Worm (Caenorhabditis elegans) whole organism, L4 larva: ENCODE measurements around the gene B0507.7.

Experiments
- F44E2.7 ChIP-seq: fragments of 200-800 bp; sonication (Bioruptor generic); IDR thresholded peaks from 2 replicates; pipeline ENCODE4 v2.1.2; 2022; ENCODE audit warnings: missing genetic modification characterization, missing compliant biosample characterization
- F49E8.2 ChIP-seq: sonication (generic microtip); optimal IDR thresholded peaks from 2 replicates; lab custom pipeline; 2016; ENCODE audit warnings: missing compliant biosample characterization, mild to moderate bottlenecking, missing genetic modification characterization, borderline replicate concordance
- R02D3.7 ChIP-seq: fragments of 150-350 bp; sonication (generic microtip); optimal IDR thresholded peaks from 3 replicates; lab custom pipeline; 2014; ENCODE audit warnings: missing biosample characterization, missing genetic modification characterization
- T26A8.4 ChIP-seq: fragments of 200-800 bp; sonication (Bioruptor generic); IDR thresholded peaks from 2 replicates; pipeline ENCODE4 v1.3.6; 2022; ENCODE audit warnings: missing genetic modification characterization, missing compliant biosample characterization
- Y105C5A.15 ChIP-seq: fragments of 200-800 bp; sonication (Bioruptor generic); IDR thresholded peaks from 2 replicates; pipeline ENCODE4 v1.3.6; 2022; ENCODE audit warnings: missing genetic modification characterization, missing compliant biosample characterization
- Y75B8A.6 ChIP-seq: fragments of 200-800 bp; sonication (Bioruptor generic); IDR thresholded peaks from 2 replicates; pipeline ENCODE4 v1.3.6; 2022; ENCODE audit warnings: missing genetic modification reagents, missing genetic modification characterization, missing compliant biosample characterization
- aha-1 ChIP-seq: fragments of 150-350 bp; peaks from one replicate; lab custom pipeline; 2014; ENCODE audit warnings: missing biosample characterization, missing genetic modification characterization
- ama-1 ChIP-seq: fragments of 150-350 bp; optimal IDR thresholded peaks from 2 replicates; lab custom pipeline; 2014; ENCODE audit warnings: inconsistent platforms, mixed read lengths
- arid-1 ChIP-seq: fragments of 200-800 bp; sonication (Bioruptor generic); conservative IDR thresholded peaks from 2 replicates; pipeline ENCODE4 v1.3.6; 2022; ENCODE audit warnings: missing genetic modification reagents, missing genetic modification characterization, missing compliant biosample characterization
- attf-4 ChIP-seq: sonication (generic microtip); optimal IDR thresholded peaks from 3 replicates; lab custom pipeline; 2017; ENCODE audit warnings: missing biosample characterization, missing genetic modification characterization
- ceh-20 ChIP-seq: fragments of 200-800 bp; sonication (Bioruptor generic); IDR thresholded peaks from 2 replicates; pipeline ENCODE4 v1.3.6; 2022; ENCODE audit warnings: missing genetic modification reagents, missing genetic modification characterization, missing compliant biosample characterization
- ceh-44 ChIP-seq: fragments of 200-800 bp; sonication (Bioruptor generic); IDR thresholded peaks from 2 replicates; pipeline ENCODE4 v1.3.6; 2022; ENCODE audit warnings: missing genetic modification reagents, missing genetic modification characterization, missing compliant biosample characterization
- ceh-62 ChIP-seq: sonication (generic microtip); optimal IDR thresholded peaks from 2 replicates; lab custom pipeline; 2017; ENCODE audit warnings: missing biosample characterization, missing genetic modification characterization
- cey-2 ChIP-seq: sonication (generic microtip); optimal IDR thresholded peaks from 3 replicates; lab custom pipeline; 2017; ENCODE audit warnings: missing genetic modification characterization, mild to moderate bottlenecking, missing compliant biosample characterization, antibody characterized with exemption, borderline replicate concordance; ENCODE audit not compliant: insufficient read depth
- daf-12 ChIP-seq: fragments of 150-350 bp; optimal IDR thresholded peaks from 2 replicates; lab custom pipeline; 2014; ENCODE audit warnings: missing biosample characterization, missing genetic modification reagents, missing genetic modification characterization
- dmd-8 ChIP-seq: fragments of 200-800 bp; sonication (Bioruptor generic); IDR thresholded peaks from 2 replicates; pipeline ENCODE4 v1.3.6; 2022; ENCODE audit warnings: missing genetic modification characterization, missing compliant biosample characterization
- dmd-9 ChIP-seq: fragments of 200-800 bp; sonication (Bioruptor generic); IDR thresholded peaks from 2 replicates; pipeline ENCODE4 v1.3.6; 2022; ENCODE audit warnings: missing genetic modification reagents, missing genetic modification characterization, missing compliant biosample characterization
- duxl-1 ChIP-seq: sonication (generic microtip); optimal IDR thresholded peaks from 2 replicates; lab custom pipeline; 2016; ENCODE audit warnings: mild to moderate bottlenecking, missing genetic modification characterization, moderate library complexity, missing compliant biosample characterization; ENCODE audit not compliant: poor library complexity
- egl-43 ChIP-seq: fragments of 200-800 bp; sonication (Bioruptor generic); IDR thresholded peaks from 2 replicates; pipeline ENCODE4 v1.3.6; 2022; ENCODE audit warnings: missing genetic modification reagents, missing genetic modification characterization, missing compliant biosample characterization
- fkh-10 ChIP-seq: fragments of 150-350 bp; optimal IDR thresholded peaks from 2 replicates; lab custom pipeline; 2014; ENCODE audit warnings: missing biosample characterization, missing genetic modification reagents, missing genetic modification characterization
- fos-1 ChIP-seq: fragments of 150-350 bp; optimal IDR thresholded peaks from 2 replicates; lab custom pipeline; 2014; ENCODE audit warnings: missing biosample characterization, missing genetic modification characterization
- hlh-30 ChIP-seq: sonication (generic microtip); optimal IDR thresholded peaks from 2 replicates; lab custom pipeline; 2017; ENCODE audit warnings: antibody characterized with exemption, mild to moderate bottlenecking, missing genetic modification characterization, missing compliant biosample characterization; ENCODE audit not compliant: insufficient read depth
- hmg-1.1 ChIP-seq: fragments of 200-800 bp; sonication (Bioruptor generic); IDR thresholded peaks from 2 replicates; pipeline ENCODE4 v1.3.6; 2022; ENCODE audit warnings: missing genetic modification reagents, missing genetic modification characterization, missing compliant biosample characterization
- lim-7 ChIP-seq: fragments of 200-800 bp; sonication (Bioruptor generic); IDR thresholded peaks from 2 replicates; pipeline ENCODE4 v1.3.6; 2022; ENCODE audit warnings: missing genetic modification characterization, missing compliant biosample characterization
- lin-1 ChIP-seq: fragments of 200-800 bp; sonication (Bioruptor generic); IDR thresholded peaks from 2 replicates; pipeline ENCODE4 v1.3.6; 2022; ENCODE audit warnings: missing genetic modification reagents, missing genetic modification characterization, missing compliant biosample characterization
- lin-13 ChIP-seq: fragments of 150-350 bp; optimal IDR thresholded peaks from 2 replicates; lab custom pipeline; 2014; ENCODE audit warnings: missing biosample characterization, missing genetic modification reagents, missing genetic modification characterization
- lin-29 ChIP-seq: fragments of 200-800 bp; sonication (Bioruptor generic); IDR thresholded peaks from 2 replicates; pipeline ENCODE4 v1.3.6; 2022; ENCODE audit warnings: missing genetic modification reagents, missing genetic modification characterization, missing compliant biosample characterization
- lin-38 ChIP-seq: fragments of 200-800 bp; sonication (Bioruptor generic); IDR thresholded peaks from 2 replicates; pipeline ENCODE4 v1.3.6; 2022; ENCODE audit warnings: missing genetic modification reagents, missing genetic modification characterization, missing compliant biosample characterization
- lin-39 ChIP-seq: fragments of 150-350 bp; optimal IDR thresholded peaks from 2 replicates; lab custom pipeline; 2014; ENCODE audit warnings: missing biosample characterization, missing genetic modification reagents, missing genetic modification characterization
- madf-5 ChIP-seq, 2 experiments: fragments of 200-800 bp; sonication (Bioruptor generic); IDR thresholded peaks; 2 replicates each; pipeline ENCODE4 v1.3.6; 2022; ENCODE audit warnings: missing compliant biosample characterization in 2 of 2, missing genetic modification characterization in 2 of 2
- madf-9 ChIP-seq: fragments of 200-800 bp; sonication (Bioruptor generic); conservative IDR thresholded peaks from 2 replicates; pipeline ENCODE4 v1.3.6; 2022; ENCODE audit warnings: missing genetic modification reagents, missing genetic modification characterization, missing compliant biosample characterization
- mdl-1 ChIP-seq, 2 experiments: fragments of 150-350 bp in 1 of 2; sonication (generic microtip) in 1 of 2; optimal IDR thresholded peaks; 2 replicates each; lab custom pipeline; 2014 to 2017; ENCODE audit warnings: missing biosample characterization in 2 of 2, missing genetic modification characterization in 2 of 2
- mdt-29 ChIP-seq: fragments of 200-800 bp; sonication (Bioruptor generic); IDR thresholded peaks from 2 replicates; pipeline ENCODE4 v1.3.6; 2022; ENCODE audit warnings: missing genetic modification reagents, missing genetic modification characterization, missing compliant biosample characterization
- mxl-3 ChIP-seq: fragments of 200-800 bp; sonication (Bioruptor generic); optimal IDR thresholded peaks from 2 replicates; lab custom pipeline; 2018; ENCODE audit warnings: mild to moderate bottlenecking, missing genetic modification characterization, missing compliant biosample characterization
- nhr-102 ChIP-seq: sonication (generic microtip); optimal IDR thresholded peaks from 2 replicates; lab custom pipeline; 2016; ENCODE audit warnings: mild to moderate bottlenecking, missing genetic modification characterization, moderate library complexity, missing compliant biosample characterization
- nhr-237 ChIP-seq: sonication (generic microtip); optimal IDR thresholded peaks from 2 replicates; lab custom pipeline; 2017; ENCODE audit warnings: missing biosample characterization, missing genetic modification characterization
- nhr-28 ChIP-seq: fragments of 150-350 bp; optimal IDR thresholded peaks from 2 replicates; lab custom pipeline; 2014; ENCODE audit warnings: missing biosample characterization, missing genetic modification characterization
- nhr-41 ChIP-seq: fragments of 200-800 bp; sonication (Bioruptor generic); IDR thresholded peaks from 2 replicates; pipeline ENCODE4 v1.3.6; 2022; ENCODE audit warnings: missing genetic modification reagents, missing genetic modification characterization, missing compliant biosample characterization
- nhr-6 ChIP-seq: fragments of 150-350 bp; optimal IDR thresholded peaks from 2 replicates; lab custom pipeline; 2014; ENCODE audit warnings: missing biosample characterization, missing genetic modification characterization
- nhr-76 ChIP-seq: fragments of 150-350 bp; optimal IDR thresholded peaks from 2 replicates; lab custom pipeline; 2014; ENCODE audit warnings: missing biosample characterization, missing genetic modification characterization
- nhr-77 ChIP-seq: fragments of 150-350 bp; optimal IDR thresholded peaks from 2 replicates; lab custom pipeline; 2014; ENCODE audit warnings: missing biosample characterization, missing genetic modification characterization
- php-3 ChIP-seq: fragments of 200-800 bp; sonication (Bioruptor generic); IDR thresholded peaks from 2 replicates; pipeline ENCODE4 v1.3.6; 2022; ENCODE audit warnings: missing genetic modification reagents, missing genetic modification characterization, missing compliant biosample characterization
- rbr-2 ChIP-seq: sonication (generic microtip); optimal IDR thresholded peaks from 2 replicates; lab custom pipeline; 2016; ENCODE audit warnings: missing genotype, missing genetic modification characterization, missing compliant biosample characterization
- sdz-12 ChIP-seq: fragments of 200-800 bp; sonication (Bioruptor generic); optimal IDR thresholded peaks from 2 replicates; lab custom pipeline; 2018; ENCODE audit warnings: mild to moderate bottlenecking, missing genetic modification characterization, missing compliant biosample characterization
- set-16 ChIP-seq: fragments of 200-800 bp; sonication (Bioruptor generic); IDR thresholded peaks from 2 replicates; pipeline ENCODE4 v1.3.6; 2022; ENCODE audit warnings: missing genetic modification reagents, missing genetic modification characterization, missing compliant biosample characterization
- snpc-4 ChIP-seq: fragments of 150-350 bp; optimal IDR thresholded peaks from 2 replicates; lab custom pipeline; 2014; ENCODE audit warnings: missing biosample characterization, missing genetic modification characterization
- unc-39 ChIP-seq: sonication (generic microtip); optimal IDR thresholded peaks from 2 replicates; lab custom pipeline; 2017; ENCODE audit warnings: missing biosample characterization, missing genetic modification characterization
- vab-7 ChIP-seq: fragments of 200-800 bp; sonication (Bioruptor generic); IDR thresholded peaks from 2 replicates; pipeline ENCODE4 v1.3.6; 2022; ENCODE audit warnings: missing genetic modification reagents, missing genetic modification characterization, missing compliant biosample characterization
- zfp-2 ChIP-seq: sonication (generic microtip); optimal IDR thresholded peaks from 2 replicates; lab custom pipeline; 2016; ENCODE audit warnings: mild to moderate bottlenecking, missing genetic modification characterization, missing compliant biosample characterization
- zip-11 ChIP-seq: fragments of 200-800 bp; sonication (Bioruptor generic); IDR thresholded peaks from 2 replicates; pipeline ENCODE4 v1.3.6; 2022; ENCODE audit warnings: missing genetic modification characterization, missing compliant biosample characterization
- ztf-7 ChIP-seq: fragments of 150-350 bp; optimal IDR thresholded peaks from 2 replicates; lab custom pipeline; 2014; ENCODE audit warnings: missing biosample characterization, missing genetic modification characterization

B0507.7 gene

ce11 chrV:8769154-8769553 lies 10.6 kb upstream of the B0507.7 start (continued):
- no peak for TF ChIP-seq vab-7 (GFP tag; lab: Robert Waterston, UW)
- no peak for TF ChIP-seq set-16 (GFP tag; lab: Robert Waterston, UW)
- TF ChIP-seq php-3: peak; percentile 66; the same call in 1 of the 2 replicates
- TF ChIP-seq mdl-1 (tag; optimal IDR thresholded peaks at IDR 0.05; lab: Kevin White, UChicago): peak in 1 of 2 experiments; percentile 37
- no peak for TF ChIP-seq nhr-6 (tag; lab: Kevin White, UChicago)
- no peak for TF ChIP-seq ceh-44 (GFP tag; lab: Robert Waterston, UW)
- TF ChIP-seq fos-1 (tag; lab: Kevin White, UChicago): no peak
- TF ChIP-seq arid-1: no peak
- TF ChIP-seq hmg-1.1 (GFP tag; lab: Robert Waterston, UW): no peak
- TF ChIP-seq ama-1 (lab: Kevin White, UChicago): no peak
- TF ChIP-seq dmd-8 (GFP tag; lab: Robert Waterston, UW): no peak
- no peak for TF ChIP-seq ceh-20 (GFP tag; lab: Robert Waterston, UW)
- TF ChIP-seq sdz-12 (GFP tag; lab: Kevin White, UChicago): no peak
- no peak for TF ChIP-seq R02D3.7 (tag; lab: Kevin White, UChicago)
- TF ChIP-seq duxl-1: no peak
- TF ChIP-seq nhr-102 (tag; lab: Kevin White, UChicago): peak; percentile 54
- TF ChIP-seq zip-11 (GFP tag; lab: Robert Waterston, UW): no peak
- no peak for TF ChIP-seq nhr-41 (GFP tag; lab: Robert Waterston, UW)
- TF ChIP-seq snpc-4: no peak
- no peak for TF ChIP-seq madf-5 (GFP tag; IDR thresholded peaks at IDR 0.05; lab: Robert Waterston, UW)
- no peak for TF ChIP-seq ceh-62 (tag; lab: Kevin White, UChicago)
- no peak for TF ChIP-seq hlh-30 (tag; lab: Kevin White, UChicago)
- TF ChIP-seq dmd-9 (GFP tag; lab: Robert Waterston, UW): no peak
- TF ChIP-seq nhr-237 (tag; lab: Kevin White, UChicago): no peak
- no peak for TF ChIP-seq T26A8.4 (GFP tag; lab: Robert Waterston, UW)
- TF ChIP-seq rbr-2: no peak
- peak; percentile 82 for TF ChIP-seq nhr-28
- peak; percentile 88 for TF ChIP-seq lin-1
- no peak for TF ChIP-seq lin-38 (GFP tag; lab: Robert Waterston, UW)
- no peak for TF ChIP-seq lim-7 (GFP tag; lab: Robert Waterston, UW)

DNA sequence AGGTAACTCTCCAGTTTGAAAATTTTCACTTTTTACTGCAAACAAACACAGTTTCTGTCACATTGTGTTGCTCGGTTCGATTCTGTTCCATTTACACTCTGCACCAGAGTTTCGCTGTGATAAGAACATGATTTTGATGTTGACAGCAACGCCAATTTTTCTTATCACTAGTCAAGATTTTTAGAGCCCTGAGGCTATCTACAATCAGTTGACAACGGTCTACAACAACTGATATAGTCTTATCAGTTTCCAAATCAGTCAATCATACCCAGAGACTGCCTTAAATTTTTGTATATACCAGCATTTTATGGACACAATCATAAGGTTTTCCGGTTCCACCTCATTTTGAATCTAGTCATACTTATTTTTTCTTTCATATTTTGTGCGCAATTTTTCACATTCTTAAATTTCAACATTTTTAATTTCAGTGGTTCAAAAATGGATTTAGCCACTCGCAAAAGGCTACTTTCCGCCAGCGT lies 10.0 kb upstream of the B0507.7 start, which contains the start of gene B0507.3:
B0507.3 (plus strand) TSS at position 429 of the 479 bp plus-strand sequence.
- TF ChIP-seq unc-39: no peak
- peak; percentile 35 for TF ChIP-seq aha-1
- peak; percentile 77 for TF ChIP-seq nhr-41 (GFP tag; lab: Robert Waterston, UW)
- no peak for TF ChIP-seq mdt-29 (GFP tag; lab: Robert Waterston, UW)
- TF ChIP-seq fkh-10: no peak
- no peak for TF ChIP-seq lin-13 (GFP tag; lab: Kevin White, UChicago)
- peak; percentile 70 for TF ChIP-seq cey-2 (tag; lab: Kevin White, UChicago)
- TF ChIP-seq nhr-76: no peak
- no peak for TF ChIP-seq Y105C5A.15
- no peak for TF ChIP-seq attf-4 (tag; lab: Kevin White, UChicago)
- no peak for TF ChIP-seq Y75B8A.6 (GFP tag; lab: Robert Waterston, UW)
- no peak for TF ChIP-seq zip-11 (GFP tag; lab: Robert Waterston, UW)
- TF ChIP-seq zfp-2 (tag; lab: Kevin White, UChicago): no peak
- no peak for TF ChIP-seq ztf-7 (tag; lab: Kevin White, UChicago)
- no peak for TF ChIP-seq ceh-44 (GFP tag; lab: Robert Waterston, UW)
- TF ChIP-seq F44E2.7: no peak
- peak; percentile 95 for TF ChIP-seq nhr-28
- no peak for TF ChIP-seq daf-12 (tag; lab: Kevin White, UChicago)
- no peak for TF ChIP-seq set-16 (GFP tag; lab: Robert Waterston, UW)
- TF ChIP-seq sdz-12 (GFP tag; lab: Kevin White, UChicago): no peak
- TF ChIP-seq mxl-3 (GFP tag; lab: Kevin White, UChicago): peak; percentile 7
- TF ChIP-seq madf-5 (GFP tag; IDR thresholded peaks at IDR 0.05; lab: Robert Waterston, UW): no peak
- TF ChIP-seq egl-43 (GFP tag; lab: Robert Waterston, UW): no peak
- no peak for TF ChIP-seq madf-9
- TF ChIP-seq lin-29 (GFP tag; lab: Robert Waterston, UW): no peak
- TF ChIP-seq lin-39 (tag; lab: Kevin White, UChicago): no peak
- TF ChIP-seq F49E8.2 (tag; lab: Kevin White, UChicago): no peak
- TF ChIP-seq T26A8.4 (GFP tag; lab: Robert Waterston, UW): no peak
- peak; percentile 88 for TF ChIP-seq nhr-77 (tag; lab: Kevin White, UChicago)
- peak; percentile 51 for TF ChIP-seq hlh-30 (tag; lab: Kevin White, UChicago)
- TF ChIP-seq R02D3.7 (tag; lab: Kevin White, UChicago): no peak
